Fruit fly (Drosophila melanogaster) whole organism, embryonic: ENCODE data around the gene ihog.

ENCODE experiments used
- onecut ChIP-seq: fragments of 200-800 bp; sonication (Bioruptor generic); IDR thresholded peaks from 2 replicates; pipeline ENCODE4 v1.3.6; 2022; ENCODE audit warnings: missing biosample characterization, missing genetic modification characterization
- p53 ChIP-seq: fragments of 200-800 bp; sonication (Bioruptor generic); optimal IDR thresholded peaks from 2 replicates; lab custom pipeline; 2016; ENCODE audit warnings: missing biosample characterization, missing genetic modification characterization

dm6 chr2L:6950096-6950495 is 1.5 kb upstream of the ihog start, which contains the start of the genes Gas41 and SA1:
- no peak for TF ChIP-seq p53 (GFP tag; lab: Kevin White, UChicago)
- TF ChIP-seq onecut (GFP tag; lab: Robert Waterston, UW): no peak
